Fruit fly (Drosophila melanogaster) whole organism, pupa: ENCODE measurements around the gene Ras85D.

Experiments used
- CG12605 ChIP-seq: fragments of 200-800 bp; sonication (Bioruptor generic); IDR thresholded peaks from 2 replicates; pipeline ENCODE4 v1.3.6; 2022; ENCODE audit warnings: missing biosample characterization, missing genetic modification characterization
- CG4496 ChIP-seq: fragments of 200-800 bp; sonication (Bioruptor generic); IDR thresholded peaks from 3 replicates; pipeline ENCODE4 v1.3.6; 2022; ENCODE audit warnings: missing biosample characterization, missing genetic modification characterization
- D1 ChIP-seq: fragments of 200-800 bp; sonication (Bioruptor generic); optimal IDR thresholded peaks from 2 replicates; lab custom pipeline; 2018; ENCODE audit warnings: missing biosample characterization, mild to moderate bottlenecking, missing genetic modification characterization, moderate library complexity
- EcR ChIP-seq: fragments of 200-800 bp; sonication (Bioruptor generic); optimal IDR thresholded peaks from 3 replicates; lab custom pipeline; 2019; ENCODE audit warnings: missing biosample characterization, missing genetic modification characterization, mild to moderate bottlenecking, moderate library complexity, missing genetic modification reagents
- Pif1A ChIP-seq: fragments of 200-800 bp; sonication (Bioruptor generic); optimal IDR thresholded peaks from 3 replicates; lab custom pipeline; 2016; ENCODE audit warnings: missing biosample characterization, missing genetic modification characterization
- gl ChIP-seq: fragments of 200-800 bp; sonication (Bioruptor generic); optimal IDR thresholded peaks from 2 replicates; lab custom pipeline; 2018; ENCODE audit warnings: missing biosample characterization, mild to moderate bottlenecking, missing genetic modification characterization

dm6 chr3R:9488493-9488892 lies 24.4 kb downstream of the Ras85D start:
- TF ChIP-seq EcR (GFP tag; lab: Kevin White, UChicago) (no peak), CG12605 (GFP tag; lab: Robert Waterston, UW) (no peak), CG4496 (GFP tag; lab: Robert Waterston, UW) (no peak), Pif1A (GFP tag; lab: Kevin White, UChicago) (no peak), gl (tag; lab: Kevin White, UChicago) (no peak), D1 (no peak)
